Fruit fly (Drosophila melanogaster) whole organism, embryonic: ENCODE data around the gene CG2964.

Source experiments
- B-H2 ChIP-seq: fragments of 200-800 bp; sonication (Bioruptor generic); optimal IDR thresholded peaks from 2 replicates; lab custom pipeline; 2018; ENCODE audit warnings: missing biosample characterization, mild to moderate bottlenecking, missing genetic modification characterization
- BEAF-32 ChIP-seq: fragments of 200-800 bp; sonication (Bioruptor generic); optimal IDR thresholded peaks from 3 replicates; lab custom pipeline; 2017; ENCODE audit warnings: missing biosample characterization, missing genetic modification characterization, mild to moderate bottlenecking, moderate library complexity, missing genetic modification reagents
- Bdp1 ChIP-seq: fragments of 200-800 bp; sonication (Bioruptor generic); optimal IDR thresholded peaks from 3 replicates; lab custom pipeline; 2016; ENCODE audit warnings: missing biosample characterization, missing genetic modification characterization
- CG10267 ChIP-seq: fragments of 200-800 bp; sonication (Bioruptor generic); optimal IDR thresholded peaks from 2 replicates; lab custom pipeline; 2018; ENCODE audit warnings: missing biosample characterization, mild to moderate bottlenecking, missing genetic modification characterization, moderate library complexity
- CG10565 ChIP-seq: fragments of 200-800 bp; sonication (Bioruptor generic); optimal IDR thresholded peaks from 3 replicates; lab custom pipeline; 2016; ENCODE audit warnings: missing biosample characterization, mild to moderate bottlenecking, missing genetic modification characterization
- CG11723 ChIP-seq: fragments of 200-800 bp; sonication (Bioruptor generic); optimal IDR thresholded peaks from 2 replicates; lab custom pipeline; 2017; ENCODE audit warnings: missing biosample characterization, mild to moderate bottlenecking, missing genetic modification characterization
- CG12299 ChIP-seq: fragments of 200-800 bp; sonication (Bioruptor generic); optimal IDR thresholded peaks from 2 replicates; lab custom pipeline; 2018; ENCODE audit warnings: missing biosample characterization, mild to moderate bottlenecking, missing genetic modification characterization
- CG13894 ChIP-seq: fragments of 200-800 bp; sonication (Bioruptor generic); optimal IDR thresholded peaks from 3 replicates; lab custom pipeline; 2018; ENCODE audit warnings: missing biosample characterization, mild to moderate bottlenecking, missing genetic modification characterization, moderate library complexity
- CG1603 ChIP-seq: fragments of 200-800 bp; sonication (Bioruptor generic); optimal IDR thresholded peaks from 2 replicates; lab custom pipeline; 2019; ENCODE audit warnings: missing biosample characterization, mild to moderate bottlenecking, missing genetic modification characterization, moderate library complexity
- CG16815 ChIP-seq: fragments of 200-800 bp; sonication (Bioruptor generic); optimal IDR thresholded peaks from 3 replicates; lab custom pipeline; 2017; ENCODE audit warnings: missing biosample characterization, mild to moderate bottlenecking, missing genetic modification characterization
- CG18011 ChIP-seq: fragments of 200-800 bp; sonication (Bioruptor generic); optimal IDR thresholded peaks from 2 replicates; lab custom pipeline; 2017; ENCODE audit warnings: missing biosample characterization, missing genetic modification characterization, mild to moderate bottlenecking, moderate library complexity, missing genotype
- CG2712 ChIP-seq: fragments of 200-800 bp; optimal IDR thresholded peaks from 3 replicates; lab custom pipeline; 2019; ENCODE audit warnings: missing biosample characterization, mild to moderate bottlenecking, missing genetic modification characterization, moderate library complexity
- CG34422 ChIP-seq: fragments of 200-800 bp; sonication (Bioruptor generic); IDR thresholded peaks from 3 replicates; pipeline ENCODE4 v1.3.6; 2022; ENCODE audit warnings: missing biosample characterization, missing genetic modification characterization
- CG42726 ChIP-seq: fragments of 200-800 bp; sonication (Bioruptor generic); IDR thresholded peaks from 2 replicates; pipeline ENCODE4 v1.3.6; 2022; ENCODE audit warnings: missing biosample characterization, missing genetic modification characterization; ENCODE audit not compliant: partially characterized antibody
- CG9437 ChIP-seq: fragments of 200-800 bp; sonication (Bioruptor generic); optimal IDR thresholded peaks from 2 replicates; lab custom pipeline; 2018; ENCODE audit warnings: missing biosample characterization, mild to moderate bottlenecking, missing genetic modification characterization
- CG9727 ChIP-seq: fragments of 200-800 bp; sonication (Bioruptor generic); optimal IDR thresholded peaks from 3 replicates; lab custom pipeline; 2017; ENCODE audit warnings: missing biosample characterization, mild to moderate bottlenecking, missing genetic modification characterization
- Dfd ChIP-seq, 2 experiments: fragments of >200 bp; optimal IDR thresholded peaks; 2 replicates each; lab custom pipeline; 2017; ENCODE audit warnings: missing biosample characterization in 2 of 2, missing genetic modification characterization in 2 of 2
- ERR ChIP-seq: fragments of 200-800 bp; sonication (Bioruptor generic); optimal IDR thresholded peaks from 2 replicates; lab custom pipeline; 2016; ENCODE audit warnings: missing biosample characterization, missing genetic modification characterization
- Eip74EF ChIP-seq, 2 experiments: fragments of 200-800 bp in 1 of 2; fragments of >200 bp in 1 of 2; sonication (Bioruptor generic) in 1 of 2; optimal IDR thresholded peaks; 2 replicates each; lab custom pipeline; 2017 to 2019; ENCODE audit warnings: missing biosample characterization in 2 of 2, missing genetic modification characterization in 2 of 2, mild to moderate bottlenecking in 1 of 2, moderate library complexity in 1 of 2
- Hmx ChIP-seq: fragments of 200-800 bp; sonication (Bioruptor generic); optimal IDR thresholded peaks from 2 replicates; lab custom pipeline; 2016; ENCODE audit warnings: missing biosample characterization, missing genetic modification characterization
- Lim3 ChIP-seq: fragments of 200-800 bp; sonication (Bioruptor generic); IDR thresholded peaks from 2 replicates; pipeline ENCODE4 v1.3.6; 2022; ENCODE audit warnings: missing biosample characterization, missing genetic modification characterization
- Max ChIP-seq: fragments of 200-800 bp; sonication (Bioruptor generic); optimal IDR thresholded peaks from 2 replicates; lab custom pipeline; 2016; ENCODE audit warnings: missing biosample characterization, mild to moderate bottlenecking, missing genetic modification characterization
- Ravus ChIP-seq: fragments of 200-800 bp; sonication (Bioruptor generic); IDR thresholded peaks from 2 replicates; pipeline ENCODE4 v1.3.6; 2022; ENCODE audit warnings: missing biosample characterization, missing genetic modification characterization
- Rx ChIP-seq: fragments of 200-800 bp; sonication (Bioruptor generic); IDR thresholded peaks from 2 replicates; pipeline ENCODE4 v1.3.6; 2022; ENCODE audit warnings: missing biosample characterization, missing genetic modification characterization
- Sry-δ ChIP-seq: fragments of 200-800 bp; sonication (Bioruptor generic); optimal IDR thresholded peaks from 2 replicates; lab custom pipeline; 2016; ENCODE audit warnings: missing biosample characterization, missing genetic modification characterization
- Usf ChIP-seq: fragments of 200-800 bp; sonication (Bioruptor generic); optimal IDR thresholded peaks from 2 replicates; lab custom pipeline; 2017; ENCODE audit warnings: missing genotype, missing biosample characterization, missing genetic modification characterization
- bab2 ChIP-seq: fragments of 200-800 bp; sonication (Bioruptor generic); optimal IDR thresholded peaks from 2 replicates; lab custom pipeline; 2016; ENCODE audit warnings: missing biosample characterization, missing genetic modification characterization
- caup ChIP-seq: fragments of 200-800 bp; sonication (Bioruptor generic); optimal IDR thresholded peaks from 3 replicates; lab custom pipeline; 2017; ENCODE audit warnings: missing biosample characterization, mild to moderate bottlenecking, missing genetic modification characterization, moderate library complexity; ENCODE audit not compliant: severe bottlenecking
- chn ChIP-seq: fragments of 200-800 bp; sonication (Bioruptor generic); optimal IDR thresholded peaks from 2 replicates; lab custom pipeline; 2016; ENCODE audit warnings: missing biosample characterization, missing genetic modification characterization
- ci ChIP-seq: fragments of 200-800 bp; sonication (Bioruptor generic); IDR thresholded peaks from 3 replicates; pipeline ENCODE4 v1.3.6; 2022; ENCODE audit warnings: missing biosample characterization, missing genetic modification characterization
- cwo ChIP-seq: fragments of 200-800 bp; sonication (Bioruptor generic); optimal IDR thresholded peaks from 3 replicates; lab custom pipeline; 2017; ENCODE audit warnings: missing biosample characterization, missing genetic modification characterization, mild to moderate bottlenecking, moderate library complexity, missing genetic modification reagents
- ems ChIP-seq: fragments of 200-800 bp; sonication (Bioruptor generic); optimal IDR thresholded peaks from 3 replicates; lab custom pipeline; 2016; ENCODE audit warnings: missing biosample characterization, missing genetic modification characterization
- ftz-f1 ChIP-seq: fragments of 200-800 bp; sonication (Bioruptor generic); optimal IDR thresholded peaks from 2 replicates; lab custom pipeline; 2016; ENCODE audit warnings: missing biosample characterization, missing genetic modification characterization
- hb ChIP-seq: fragments of 200-800 bp; sonication (Bioruptor generic); IDR thresholded peaks from 3 replicates; pipeline ENCODE4 v1.3.6; 2022; ENCODE audit warnings: missing biosample characterization, missing genetic modification characterization; ENCODE audit not compliant: partially characterized antibody
- inv ChIP-seq: fragments of 200-800 bp; sonication (Bioruptor generic); IDR thresholded peaks from 2 replicates; pipeline ENCODE4 v1.3.6; 2022; ENCODE audit warnings: missing biosample characterization, missing genetic modification characterization; ENCODE audit not compliant: partially characterized antibody
- lola ChIP-seq, 3 experiments: fragments of >200 bp in 2 of 3; fragments of 200-800 bp in 1 of 3; sonication (Bioruptor generic) in 1 of 3; optimal IDR thresholded peaks; 2 replicates each; lab custom pipeline; 2017 to 2019; ENCODE audit warnings: missing biosample characterization in 3 of 3, missing genetic modification characterization in 3 of 3, mild to moderate bottlenecking in 1 of 3, moderate library complexity in 1 of 3
- mld ChIP-seq: fragments of 200-800 bp; sonication (Bioruptor generic); IDR thresholded peaks from 3 replicates; pipeline ENCODE4 v1.3.6; 2022; ENCODE audit warnings: missing biosample characterization, missing genetic modification characterization; ENCODE audit not compliant: partially characterized antibody
- nerfin-1 ChIP-seq: fragments of 200-800 bp; sonication (Bioruptor generic); optimal IDR thresholded peaks from 3 replicates; lab custom pipeline; 2019; ENCODE audit warnings: missing biosample characterization, mild to moderate bottlenecking, missing genetic modification characterization, moderate library complexity
- pan ChIP-seq, 4 experiments: fragments of >200 bp in 3 of 4; fragments of 200-800 bp in 1 of 4; sonication (Bioruptor generic) in 1 of 4; optimal IDR thresholded peaks in 3 of 4; IDR thresholded peaks in 1 of 4; 2 replicates each; pipeline versions ENCODE4 v1.3.6 to Lab custom; 2017 to 2022; ENCODE audit warnings: missing biosample characterization in 2 of 4, missing genetic modification characterization in 2 of 4, mixed read lengths in 1 of 4
- pnt ChIP-seq: fragments of 200-800 bp; sonication (Bioruptor generic); optimal IDR thresholded peaks from 3 replicates; lab custom pipeline; 2016; ENCODE audit warnings: missing biosample characterization, missing genetic modification characterization
- sc ChIP-seq, 3 experiments: fragments of >200 bp in 2 of 3; fragments of 200-800 bp in 1 of 3; sonication (Bioruptor generic) in 1 of 3; optimal IDR thresholded peaks; 2 replicates in 2 of 3; 3 replicates in 1 of 3; lab custom pipeline; 2017; ENCODE audit warnings: mild to moderate bottlenecking in 1 of 3, missing biosample characterization in 1 of 3, missing genetic modification characterization in 1 of 3, missing genetic modification reagents in 1 of 3
- sr ChIP-seq: fragments of 200-800 bp; sonication (Bioruptor generic); IDR thresholded peaks from 3 replicates; pipeline ENCODE4 v1.3.6; 2022; ENCODE audit warnings: missing biosample characterization, missing genetic modification characterization
- sug ChIP-seq: fragments of 200-800 bp; optimal IDR thresholded peaks from 2 replicates; lab custom pipeline; 2019; ENCODE audit warnings: missing biosample characterization, mild to moderate bottlenecking, missing genetic modification characterization, moderate library complexity
- ttk ChIP-seq: fragments of 200-800 bp; sonication (Bioruptor generic); IDR thresholded peaks from 2 replicates; pipeline ENCODE4 v2.1.2; 2022; ENCODE audit warnings: missing biosample characterization, missing genetic modification characterization
- yki ChIP-seq: fragments of >200 bp; optimal IDR thresholded peaks from 3 replicates; lab custom pipeline; 2018
- zen2 ChIP-seq: fragments of 200-800 bp; sonication (Bioruptor generic); IDR thresholded peaks from 3 replicates; pipeline ENCODE4 v1.3.6; 2022; ENCODE audit warnings: missing biosample characterization, missing genetic modification characterization; ENCODE audit not compliant: partially characterized antibody

CG2964 gene

DNA sequence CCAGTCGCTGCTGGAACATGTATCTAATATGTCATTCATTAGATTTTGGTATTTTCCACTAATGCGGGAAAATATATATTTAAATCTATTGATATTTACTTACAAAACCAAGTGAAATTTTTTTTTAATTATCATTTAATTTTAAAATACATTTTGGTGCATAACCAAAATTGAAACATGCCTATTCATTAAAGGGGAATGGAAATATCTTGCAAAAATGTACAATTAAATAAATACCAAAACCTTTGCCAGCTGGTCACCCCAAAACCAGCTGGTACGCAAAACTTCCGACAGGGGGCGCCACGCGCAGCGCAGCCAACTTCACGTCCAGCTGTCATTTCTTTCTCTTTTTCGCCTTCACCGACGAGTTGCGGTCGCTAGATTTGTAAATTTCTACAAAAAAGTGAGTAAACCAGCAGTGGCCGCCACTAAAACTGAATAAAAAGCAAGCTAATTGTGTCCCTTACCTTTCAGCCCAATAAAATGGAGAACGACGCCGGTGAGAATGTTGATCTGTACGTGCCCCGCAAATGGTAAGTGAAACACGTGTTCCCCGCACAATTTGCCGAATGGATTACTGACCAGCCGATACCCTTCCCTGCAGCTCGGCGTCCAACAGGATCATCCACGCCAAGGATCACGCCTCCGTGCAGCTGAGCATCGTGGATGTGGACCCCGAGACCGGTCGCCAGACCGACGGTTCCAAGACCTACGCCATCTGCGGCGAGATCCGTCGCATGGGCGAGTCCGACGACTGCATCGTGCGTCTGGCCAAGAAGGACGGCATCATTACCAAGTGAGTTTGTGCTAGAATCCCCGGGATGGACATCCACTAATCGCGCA is 43.8 kb downstream of the CG2964 start, which contains the start of the genes CG3104 and RpS21 (continued):
- TF ChIP-seq CG9727 (GFP tag; lab: Kevin White, UChicago) (peak; percentile 93), zen2 (no peak; the same call in 2 of the 3 replicates), Usf (GFP tag; lab: Kevin White, UChicago) (peak; percentile 85), Eip74EF (GFP tag; optimal IDR thresholded peaks at IDR 0.05; lab: Kevin White, UChicago) (peak in 1 of 2 experiments; percentile 46), Bdp1 (GFP tag; lab: Kevin White, UChicago) (peak; percentile 67), CG9437 (GFP tag; lab: Kevin White, UChicago) (peak; percentile 58), CG1603 (tag; lab: Kevin White, UChicago) (peak; percentile 75), sug (tag; lab: Kevin White, UChicago) (peak; percentile 86), CG10267 (tag; lab: Kevin White, UChicago) (peak; percentile 81), sc (optimal IDR thresholded peaks at IDR 0.05; lab: Kevin White, UChicago) (no peak), sc (GFP tag; optimal IDR thresholded peaks at IDR 0.05; lab: Kevin White, UChicago) (peak; percentile 73), CG10565 (GFP tag; lab: Kevin White, UChicago) (peak; percentile 66), ftz-f1 (peak; percentile 35), Ravus (GFP tag; lab: Robert Waterston, UW) (peak; percentile 54), sr (peak; percentile 91), mld (GFP tag; lab: Robert Waterston, UW) (no peak), CG11723 (GFP tag; lab: Kevin White, UChicago) (peak; percentile 88), ems (peak; percentile 71), pnt (peak; percentile 69), caup (GFP tag; lab: Kevin White, UChicago) (peak; percentile 94), cwo (GFP tag; lab: Kevin White, UChicago) (peak; percentile 63), CG13894 (tag; lab: Kevin White, UChicago) (peak; percentile 73), bab2 (GFP tag; lab: Kevin White, UChicago) (peak; percentile 84), Max (GFP tag; lab: Kevin White, UChicago) (peak; percentile 89), B-H2 (GFP tag; lab: Kevin White, UChicago) (peak; percentile 96), lola (GFP tag; optimal IDR thresholded peaks at IDR 0.05; lab: Kevin White, UChicago) (peak in 1 of 3 experiments; percentile 71), ttk (peak; percentile 85), CG12299 (tag; lab: Kevin White, UChicago) (peak; percentile 44), inv (GFP tag; lab: Robert Waterston, UW) (no peak), BEAF-32 (GFP tag; lab: Kevin White, UChicago) (peak; percentile 56), nerfin-1 (tag; lab: Kevin White, UChicago) (peak; percentile 76), Rx (GFP tag; lab: Robert Waterston, UW) (peak; percentile 90), hb (GFP tag; lab: Robert Waterston, UW) (no peak), CG42726 (GFP tag; lab: Robert Waterston, UW) (no peak; the same call in 1 of the 2 replicates), Sry-δ (peak; percentile 59), pan (optimal IDR thresholded peaks at IDR 0.05; lab: Kevin White, UChicago) (no peak), pan (GFP tag; optimal IDR thresholded peaks at IDR 0.05 in 1 of 2, IDR thresholded peaks at IDR 0.05 in 1 of 2) (peak in 1 of 2 experiments; percentile 85), Lim3 (GFP tag; lab: Robert Waterston, UW) (0 out of 2 replicates have a peak, but pooled peaks have one; percentile 33), chn (GFP tag; lab: Kevin White, UChicago) (peak; percentile 77), CG16815 (peak; percentile 72), CG2712 (tag; lab: Kevin White, UChicago) (peak; percentile 83), CG18011 (GFP tag; lab: Kevin White, UChicago) (peak; percentile 34), CG34422 (peak; percentile 94), ci (peak; percentile 96), Dfd (GFP tag; optimal IDR thresholded peaks at IDR 0.05; lab: Kevin White, UChicago) (no peak), ERR (GFP tag; lab: Kevin White, UChicago) (peak; percentile 55), yki (lab: Kevin White, UChicago) (no peak), Hmx (GFP tag; lab: Kevin White, UChicago) (no peak)
